Worm (Caenorhabditis elegans) whole organism, midembryonic: ENCODE results near the gene mig-38.

Experiments
- flt-1 ChIP-seq: fragments of 200-800 bp; sonication (Bioruptor generic); IDR thresholded peaks from 2 replicates; pipeline ENCODE4 v1.3.6; 2022; ENCODE audit warnings: missing genetic modification characterization, missing compliant biosample characterization
- klf-2 ChIP-seq: fragments of 200-800 bp; sonication (Bioruptor generic); conservative IDR thresholded peaks from 2 replicates; pipeline ENCODE4 v1.3.6; 2022; ENCODE audit warnings: missing genetic modification reagents, missing genetic modification characterization, missing compliant biosample characterization
- med-1 ChIP-seq: sonication (generic microtip); optimal IDR thresholded peaks from 2 replicates; lab custom pipeline; 2017; ENCODE audit warnings: missing genetic modification characterization, mild to moderate bottlenecking, missing compliant biosample characterization, antibody characterized with exemption, missing genetic modification reagents; ENCODE audit not compliant: insufficient read depth
- tab-1 ChIP-seq: fragments of 200-800 bp; sonication (Bioruptor generic); IDR thresholded peaks from 2 replicates; pipeline ENCODE4 v1.3.6; 2022; ENCODE audit warnings: missing genetic modification characterization, missing compliant biosample characterization

DNA sequence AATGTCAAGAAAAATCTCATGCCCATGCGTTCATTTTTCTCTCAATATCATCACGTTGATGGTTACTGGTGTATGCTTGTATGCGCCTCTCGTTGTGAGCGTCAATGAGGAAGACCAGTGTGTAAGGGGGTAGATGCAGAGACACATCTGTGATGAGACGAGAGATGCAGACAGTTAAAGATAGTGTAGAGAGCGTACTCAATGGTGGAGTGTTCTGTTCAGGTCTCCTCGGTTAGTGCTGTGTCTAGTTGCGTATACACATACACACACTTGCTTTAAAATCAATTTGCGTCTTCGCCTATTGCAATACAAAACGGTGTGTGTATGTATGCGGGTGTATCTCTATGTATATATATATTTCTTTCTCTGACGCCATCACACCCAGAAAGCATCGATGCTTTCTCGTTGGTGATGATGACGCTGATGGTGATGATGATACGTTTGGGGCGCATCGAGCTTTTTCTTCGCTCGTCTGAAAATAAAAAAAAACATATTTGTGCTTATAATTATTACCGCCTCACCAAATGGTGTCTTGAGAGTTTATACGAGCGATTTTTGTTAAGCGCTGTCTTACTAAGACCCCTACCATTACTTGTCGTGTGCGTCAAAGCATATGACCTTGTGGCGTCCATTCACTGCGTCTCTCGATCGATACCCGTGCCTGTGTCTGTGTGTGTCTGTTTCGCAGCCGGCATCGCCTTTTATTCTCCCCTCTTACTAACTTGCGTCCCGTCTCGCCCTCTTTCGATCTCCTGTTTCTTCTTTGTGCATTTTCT, 441 bp upstream of the mig-38 start, which contains the start of gene F40F11.3:
- peak; percentile 57 for TF ChIP-seq flt-1 (GFP tag; lab: Robert Waterston, UW)
- no peak for TF ChIP-seq med-1 (GFP tag; lab: Kevin White, UChicago)
- no peak for TF ChIP-seq klf-2 (GFP tag; lab: Robert Waterston, UW)
- TF ChIP-seq tab-1 (GFP tag; lab: Robert Waterston, UW): no peak
